Fruit fly (Drosophila melanogaster) whole organism, embryonic: ENCODE results near the gene ph-d.

Source experiments
- Aef1 ChIP-seq: fragments of 200-800 bp; sonication (Bioruptor generic); IDR thresholded peaks from 3 replicates; pipeline ENCODE4 v1.3.6; 2022; ENCODE audit warnings: missing biosample characterization, missing genetic modification characterization
- CG13287 ChIP-seq: fragments of 200-800 bp; sonication (Bioruptor generic); IDR thresholded peaks from 2 replicates; pipeline ENCODE4 v1.3.6; 2022; ENCODE audit warnings: missing biosample characterization, missing genetic modification characterization; ENCODE audit not compliant: partially characterized antibody
- CG13296 ChIP-seq: fragments of 200-800 bp; sonication (Bioruptor generic); optimal IDR thresholded peaks from 3 replicates; lab custom pipeline; 2018; ENCODE audit warnings: missing biosample characterization, mild to moderate bottlenecking, missing genetic modification characterization
- CG15514 ChIP-seq: fragments of 200-800 bp; sonication (Bioruptor generic); optimal IDR thresholded peaks from 3 replicates; lab custom pipeline; 2017; ENCODE audit warnings: missing biosample characterization, missing genetic modification characterization, mild to moderate bottlenecking, moderate library complexity, missing genetic modification reagents
- CG16813 ChIP-seq: fragments of 200-800 bp; sonication (Bioruptor generic); IDR thresholded peaks from 3 replicates; pipeline ENCODE4 v1.3.6; 2022; ENCODE audit warnings: missing biosample characterization, missing genetic modification characterization; ENCODE audit not compliant: partially characterized antibody
- CG18599 ChIP-seq: fragments of 200-800 bp; sonication (Bioruptor generic); optimal IDR thresholded peaks from 3 replicates; lab custom pipeline; 2017; ENCODE audit warnings: missing biosample characterization, missing genetic modification characterization, mild to moderate bottlenecking, moderate library complexity, missing genetic modification reagents
- CG2116 ChIP-seq: fragments of 200-800 bp; sonication (Bioruptor generic); optimal IDR thresholded peaks from 3 replicates; lab custom pipeline; 2018; ENCODE audit warnings: missing biosample characterization, mild to moderate bottlenecking, missing genetic modification characterization
- CG4328 ChIP-seq: fragments of 200-800 bp; sonication (Bioruptor generic); optimal IDR thresholded peaks from 3 replicates; lab custom pipeline; 2017; ENCODE audit warnings: missing biosample characterization, missing genetic modification reagents, missing genetic modification characterization
- CG4707 ChIP-seq: fragments of 200-800 bp; sonication (Bioruptor generic); optimal IDR thresholded peaks from 2 replicates; lab custom pipeline; 2018; ENCODE audit warnings: missing biosample characterization, mild to moderate bottlenecking, missing genetic modification characterization, moderate library complexity
- CG6791 ChIP-seq: fragments of 200-800 bp; sonication (Bioruptor generic); IDR thresholded peaks from 3 replicates; pipeline ENCODE4 v1.3.6; 2022; ENCODE audit warnings: missing biosample characterization, missing genetic modification characterization; ENCODE audit not compliant: partially characterized antibody
- CG6854 ChIP-seq: fragments of 200-800 bp; sonication (Bioruptor generic); optimal IDR thresholded peaks from 3 replicates; lab custom pipeline; 2017; ENCODE audit warnings: missing biosample characterization, mild to moderate bottlenecking, missing genetic modification characterization
- CG7963 ChIP-seq: fragments of 200-800 bp; sonication (Bioruptor generic); IDR thresholded peaks from 3 replicates; pipeline ENCODE4 v1.3.6; 2022; ENCODE audit warnings: missing biosample characterization, missing genetic modification characterization; ENCODE audit not compliant: partially characterized antibody
- CG8290 ChIP-seq, 3 experiments: fragments of 200-800 bp; sonication (Bioruptor generic); optimal IDR thresholded peaks; 2 replicates each; lab custom pipeline; 2016 to 2019; ENCODE audit warnings: missing biosample characterization in 3 of 3, missing genetic modification characterization in 3 of 3, mild to moderate bottlenecking in 2 of 3, moderate library complexity in 1 of 3
- Doc3 ChIP-seq: fragments of 200-800 bp; sonication (Bioruptor generic); IDR thresholded peaks from 3 replicates; pipeline ENCODE4 v1.3.6; 2022; ENCODE audit warnings: missing biosample characterization, missing genetic modification characterization; ENCODE audit not compliant: partially characterized antibody
- Dp ChIP-seq: fragments of 200-800 bp; sonication (Bioruptor generic); optimal IDR thresholded peaks from 2 replicates; lab custom pipeline; 2018; ENCODE audit warnings: missing biosample characterization, mild to moderate bottlenecking, missing genetic modification characterization, moderate library complexity
- Dref ChIP-seq: fragments of 200-800 bp; sonication (Bioruptor generic); IDR thresholded peaks from 2 replicates; pipeline ENCODE4 v1.3.6; 2022; ENCODE audit warnings: missing biosample characterization, missing genetic modification characterization
- E2f2 ChIP-seq: fragments of 200-800 bp; sonication (Bioruptor generic); IDR thresholded peaks from 2 replicates; pipeline ENCODE4 v1.3.6; 2022; ENCODE audit warnings: missing biosample characterization, missing genetic modification characterization
- GATAe ChIP-seq: fragments of 200-800 bp; sonication (Bioruptor generic); conservative IDR thresholded peaks from 2 replicates; pipeline ENCODE4 v1.3.6; 2022; ENCODE audit warnings: missing biosample characterization, missing genetic modification characterization
- HLH4C ChIP-seq: fragments of 200-800 bp; sonication (Bioruptor generic); IDR thresholded peaks from 3 replicates; pipeline ENCODE4 v1.3.6; 2022; ENCODE audit warnings: missing biosample characterization, missing genetic modification characterization; ENCODE audit not compliant: partially characterized antibody
- Hr78 ChIP-seq, 2 experiments: fragments of 200-800 bp in 1 of 2; fragments of >200 bp in 1 of 2; sonication (Bioruptor generic) in 1 of 2; optimal IDR thresholded peaks; 2 replicates each; lab custom pipeline; 2017 to 2019; ENCODE audit warnings: missing biosample characterization in 2 of 2, missing genetic modification characterization in 2 of 2, mild to moderate bottlenecking in 1 of 2, moderate library complexity in 1 of 2
- Jarid2 ChIP-seq: fragments of 200-800 bp; sonication (Bioruptor generic); optimal IDR thresholded peaks from 3 replicates; lab custom pipeline; 2017; ENCODE audit warnings: mild to moderate bottlenecking, missing biosample characterization, missing genetic modification reagents, missing genetic modification characterization
- MESR4 ChIP-seq: fragments of 200-800 bp; sonication (Bioruptor generic); optimal IDR thresholded peaks from 2 replicates; lab custom pipeline; 2018; ENCODE audit warnings: missing biosample characterization, mild to moderate bottlenecking, missing genetic modification characterization, moderate library complexity
- Med ChIP-seq: fragments of 200-800 bp; sonication (Bioruptor generic); peaks from one replicate; lab custom pipeline; 2016; ENCODE audit warnings: missing biosample characterization, missing genetic modification characterization, mild to moderate bottlenecking, inconsistent platforms, moderate library complexity
- Myb ChIP-seq: fragments of 200-800 bp; sonication (Bioruptor generic); optimal IDR thresholded peaks from 2 replicates; lab custom pipeline; 2016; ENCODE audit warnings: missing biosample characterization, missing genetic modification characterization
- Nf-YC ChIP-seq: fragments of 200-800 bp; optimal IDR thresholded peaks from 3 replicates; lab custom pipeline; 2019; ENCODE audit warnings: missing biosample characterization, mild to moderate bottlenecking, missing genetic modification characterization, moderate library complexity
- Opbp ChIP-seq: fragments of 200-800 bp; sonication (Bioruptor generic); IDR thresholded peaks from 3 replicates; pipeline ENCODE4 v1.3.6; 2022; ENCODE audit warnings: missing biosample characterization, missing genetic modification characterization; ENCODE audit not compliant: partially characterized antibody
- Scr ChIP-seq: fragments of 200-800 bp; sonication (Bioruptor generic); IDR thresholded peaks from 2 replicates; pipeline ENCODE4 v1.3.6; 2022; ENCODE audit warnings: missing biosample characterization, missing genetic modification characterization; ENCODE audit not compliant: partially characterized antibody
- Side ChIP-seq: fragments of 200-800 bp; sonication (Bioruptor generic); optimal IDR thresholded peaks from 2 replicates; lab custom pipeline; 2016; ENCODE audit warnings: missing biosample characterization, missing genetic modification characterization
- Sry-δ ChIP-seq: fragments of 200-800 bp; sonication (Bioruptor generic); optimal IDR thresholded peaks from 2 replicates; lab custom pipeline; 2016; ENCODE audit warnings: missing biosample characterization, missing genetic modification characterization
- amos ChIP-seq: fragments of 200-800 bp; sonication (Bioruptor generic); IDR thresholded peaks from 2 replicates; pipeline ENCODE4 v1.3.6; 2022; ENCODE audit warnings: missing biosample characterization, missing genetic modification characterization; ENCODE audit not compliant: partially characterized antibody
- aop ChIP-seq: fragments of 200-800 bp; sonication (Bioruptor generic); IDR thresholded peaks from 2 replicates; pipeline ENCODE4 v1.3.6; 2022; ENCODE audit warnings: missing biosample characterization, missing genetic modification characterization
- az2 ChIP-seq: fragments of 200-800 bp; sonication (Bioruptor generic); optimal IDR thresholded peaks from 3 replicates; lab custom pipeline; 2016; ENCODE audit warnings: missing biosample characterization, missing genetic modification characterization
- chinmo ChIP-seq: fragments of 200-800 bp; sonication (Bioruptor generic); IDR thresholded peaks from 4 replicates; pipeline ENCODE4 v1.3.6; 2022; ENCODE audit warnings: missing biosample characterization, missing genetic modification characterization; ENCODE audit not compliant: partially characterized antibody
- ci ChIP-seq: fragments of 200-800 bp; sonication (Bioruptor generic); IDR thresholded peaks from 3 replicates; pipeline ENCODE4 v1.3.6; 2022; ENCODE audit warnings: missing biosample characterization, missing genetic modification characterization
- crp ChIP-seq, 2 experiments: fragments of 200-800 bp; sonication (Bioruptor generic); optimal IDR thresholded peaks; 2 replicates in 1 of 2; 3 replicates in 1 of 2; lab custom pipeline; 2017; ENCODE audit warnings: missing biosample characterization in 2 of 2, missing genetic modification characterization in 2 of 2, mild to moderate bottlenecking in 1 of 2, moderate library complexity in 1 of 2
- ftz-f1 ChIP-seq: fragments of 200-800 bp; sonication (Bioruptor generic); optimal IDR thresholded peaks from 2 replicates; lab custom pipeline; 2016; ENCODE audit warnings: missing biosample characterization, missing genetic modification characterization
- gfzf ChIP-seq: fragments of 200-800 bp; sonication (Bioruptor generic); optimal IDR thresholded peaks from 2 replicates; lab custom pipeline; 2016; ENCODE audit warnings: missing biosample characterization, mild to moderate bottlenecking, missing genetic modification characterization, moderate library complexity
- ham ChIP-seq: fragments of 200-800 bp; sonication (Bioruptor generic); IDR thresholded peaks from 2 replicates; pipeline ENCODE4 v1.3.6; 2022; ENCODE audit warnings: missing biosample characterization, missing genetic modification characterization
- inv ChIP-seq: fragments of 200-800 bp; sonication (Bioruptor generic); IDR thresholded peaks from 2 replicates; pipeline ENCODE4 v1.3.6; 2022; ENCODE audit warnings: missing biosample characterization, missing genetic modification characterization; ENCODE audit not compliant: partially characterized antibody
- knrl ChIP-seq: fragments of 200-800 bp; sonication (Bioruptor generic); IDR thresholded peaks from 3 replicates; pipeline ENCODE4 v1.3.6; 2022; ENCODE audit warnings: missing biosample characterization, missing genetic modification characterization; ENCODE audit not compliant: partially characterized antibody
- nom ChIP-seq: fragments of 200-800 bp; sonication (Bioruptor generic); optimal IDR thresholded peaks from 2 replicates; lab custom pipeline; 2017; ENCODE audit warnings: missing biosample characterization, missing genetic modification characterization, mild to moderate bottlenecking, moderate library complexity, missing genetic modification reagents
- pan ChIP-seq, 4 experiments: fragments of >200 bp in 3 of 4; fragments of 200-800 bp in 1 of 4; sonication (Bioruptor generic) in 1 of 4; optimal IDR thresholded peaks in 3 of 4; IDR thresholded peaks in 1 of 4; 2 replicates each; pipeline versions ENCODE4 v1.3.6 to Lab custom; 2017 to 2022; ENCODE audit warnings: missing biosample characterization in 2 of 4, missing genetic modification characterization in 2 of 4, mixed read lengths in 1 of 4
- pzg ChIP-seq: fragments of 200-800 bp; sonication (Bioruptor generic); optimal IDR thresholded peaks from 3 replicates; lab custom pipeline; 2018; ENCODE audit warnings: missing biosample characterization, mild to moderate bottlenecking, missing genetic modification characterization, moderate library complexity
- unc-4 ChIP-seq: fragments of 200-800 bp; sonication (Bioruptor generic); IDR thresholded peaks from 2 replicates; pipeline ENCODE4 v1.3.6; 2022; ENCODE audit warnings: missing biosample characterization, missing genetic modification characterization; ENCODE audit not compliant: partially characterized antibody
- vnd ChIP-seq: fragments of 200-800 bp; sonication (Bioruptor generic); IDR thresholded peaks from 3 replicates; pipeline ENCODE4 v1.3.6; 2022; ENCODE audit warnings: missing biosample characterization, missing genetic modification characterization; ENCODE audit not compliant: partially characterized antibody

The ph-d gene

dm6 chrX:2145114-2145513, 22.0 kb upstream of the ph-d start, which contains the start of gene Pgd (continued):
- TF ChIP-seq Opbp (GFP tag; lab: Robert Waterston, UW): peak; percentile 62
- no peak for TF ChIP-seq aop
- peak; percentile 70; the same call in 1 of the 4 replicates for TF ChIP-seq chinmo (GFP tag; lab: Robert Waterston, UW)
- no peak for TF ChIP-seq pan (optimal IDR thresholded peaks at IDR 0.05; lab: Kevin White, UChicago)
- peak in 1 of 2 experiments; percentile 29 for TF ChIP-seq pan (GFP tag; optimal IDR thresholded peaks at IDR 0.05 in 1 of 2, IDR thresholded peaks at IDR 0.05 in 1 of 2)
- TF ChIP-seq CG2116 (GFP tag; lab: Kevin White, UChicago): peak; percentile 9
- TF ChIP-seq Jarid2 (GFP tag; lab: Kevin White, UChicago): peak; percentile 15
- TF ChIP-seq CG13287 (GFP tag; lab: Robert Waterston, UW): peak; percentile 79
- TF ChIP-seq ftz-f1: peak; percentile 63
- TF ChIP-seq vnd (GFP tag; lab: Robert Waterston, UW): peak; percentile 43; the same call in 1 of the 3 replicates
- no peak for TF ChIP-seq ham (GFP tag; lab: Robert Waterston, UW)
- peak in 1 of 2 experiments; percentile 23 for TF ChIP-seq Hr78 (GFP tag; optimal IDR thresholded peaks at IDR 0.05; lab: Kevin White, UChicago)
- peak; percentile 59 for TF ChIP-seq Sry-δ (GFP tag; lab: Kevin White, UChicago)
- peak; percentile 44 for TF ChIP-seq Scr (GFP tag; lab: Robert Waterston, UW)
- peak; percentile 75 for TF ChIP-seq Dp
- TF ChIP-seq Myb (GFP tag; lab: Kevin White, UChicago): peak; percentile 73
- TF ChIP-seq CG4707 (GFP tag; lab: Kevin White, UChicago): no peak
- 0 out of 3 replicates have a peak, but pooled peaks have one; percentile 32 for TF ChIP-seq CG7963 (GFP tag; lab: Robert Waterston, UW)
- peak; percentile 25 for TF ChIP-seq CG13296 (GFP tag; lab: Kevin White, UChicago)
- peak; percentile 14 for TF ChIP-seq CG6854 (GFP tag; lab: Kevin White, UChicago)
- peak; percentile 12 for TF ChIP-seq Nf-YC (tag; lab: Kevin White, UChicago)
- TF ChIP-seq Side: no peak
- no peak for TF ChIP-seq CG8290 (GFP tag; optimal IDR thresholded peaks at IDR 0.05; lab: Kevin White, UChicago)
- TF ChIP-seq CG8290 (tag; optimal IDR thresholded peaks at IDR 0.05; lab: Kevin White, UChicago): peak in 1 of 2 experiments; percentile 24
- peak; percentile 26 for TF ChIP-seq CG18599 (GFP tag; lab: Kevin White, UChicago)
- peak; percentile 34; the same call in 1 of the 2 replicates for TF ChIP-seq inv
- TF ChIP-seq crp (GFP tag; optimal IDR thresholded peaks at IDR 0.05; lab: Kevin White, UChicago): no peak
- TF ChIP-seq gfzf (GFP tag; lab: Kevin White, UChicago): no peak
- TF ChIP-seq pzg (GFP tag; lab: Kevin White, UChicago): peak; percentile 56
- peak; percentile 39 for TF ChIP-seq CG15514
- peak; percentile 58; the same call in 2 of the 3 replicates for TF ChIP-seq Doc3
- TF ChIP-seq E2f2 (GFP tag; lab: Robert Waterston, UW): peak; percentile 82
- peak; percentile 58 for TF ChIP-seq nom (GFP tag; lab: Kevin White, UChicago)
- TF ChIP-seq ci (GFP tag; lab: Robert Waterston, UW): 0 out of 3 replicates have a peak, but pooled peaks have one; percentile 5
- TF ChIP-seq Med: peak; percentile 49
- TF ChIP-seq CG16813 (GFP tag; lab: Robert Waterston, UW): peak; percentile 47; the same call in 1 of the 3 replicates
- TF ChIP-seq CG4328 (GFP tag; lab: Kevin White, UChicago): no peak
- no peak for TF ChIP-seq Aef1 (GFP tag; lab: Robert Waterston, UW)
- TF ChIP-seq Dref (GFP tag; lab: Robert Waterston, UW): peak; percentile 68
- TF ChIP-seq MESR4 (GFP tag; lab: Kevin White, UChicago): peak; percentile 12
- TF ChIP-seq knrl (GFP tag; lab: Robert Waterston, UW): peak; percentile 39; the same call in 1 of the 3 replicates
- peak; percentile 51; the same call in 2 of the 3 replicates for TF ChIP-seq HLH4C
- no peak for TF ChIP-seq GATAe (GFP tag; lab: Robert Waterston, UW)
- TF ChIP-seq az2 (GFP tag; lab: Kevin White, UChicago): no peak
- peak; percentile 79 for TF ChIP-seq unc-4 (GFP tag; lab: Robert Waterston, UW)
- peak; percentile 60; the same call in 2 of the 3 replicates for TF ChIP-seq CG6791 (GFP tag; lab: Robert Waterston, UW)
- peak; percentile 69; the same call in 1 of the 2 replicates for TF ChIP-seq amos (GFP tag; lab: Robert Waterston, UW)
